Fruit fly (Drosophila melanogaster): Measurements from ENCODE around the gene zfh1.

zfh1 gene

dm6 chr3R:30811300-30812022 lies 45.7 kb downstream of the zfh1 start (continued):
- TF ChIP-seq Doc3 (GFP tag; IDR thresholded peaks at IDR 0.05; ENCODE audit: partially characterized antibody) (no peak), ems (GFP tag; optimal IDR thresholded peaks at IDR 0.05) (no peak), Mes4 (GFP tag; optimal IDR thresholded peaks at IDR 0.05) (no peak), nom (GFP tag; optimal IDR thresholded peaks at IDR 0.05) (no peak), Neu2 (GFP tag; optimal IDR thresholded peaks at IDR 0.05; ENCODE audit: borderline replicate concordance) (no peak), zfh1 (GFP tag; IDR thresholded peaks at IDR 0.05) (no peak), tin (GFP tag; optimal IDR thresholded peaks at IDR 0.05) (no peak), CG11560 (tag; IDR thresholded peaks at IDR 0.05) (no peak), gcm (GFP tag; optimal IDR thresholded peaks at IDR 0.05) (peak; percentile 68), sd (tag; optimal IDR thresholded peaks at IDR 0.05) (peak; percentile 97), dm (GFP tag; optimal IDR thresholded peaks at IDR 0.05) (no peak), CG12236 (GFP tag; optimal IDR thresholded peaks at IDR 0.05) (no peak), CG30431 (GFP tag; optimal IDR thresholded peaks at IDR 0.05) (no peak), CG32772 (GFP tag; IDR thresholded peaks at IDR 0.05) (no peak), fd96Cb (tag; optimal IDR thresholded peaks at IDR 0.05) (no peak), CG34224 (GFP tag; IDR thresholded peaks at IDR 0.05; ENCODE audit: partially characterized antibody) (no peak), CG4424 (GFP tag; optimal IDR thresholded peaks at IDR 0.05) (no peak), dysf (GFP tag; IDR thresholded peaks at IDR 0.05) (no peak), CG2199 (GFP tag; IDR thresholded peaks at IDR 0.05) (0 out of 3 replicates have a peak, but pooled peaks have one; percentile 27), CG7987 (GFP tag; optimal IDR thresholded peaks at IDR 0.05) (no peak), unc-4 (GFP tag; IDR thresholded peaks at IDR 0.05; ENCODE audit: partially characterized antibody) (no peak), Jarid2 (GFP tag; optimal IDR thresholded peaks at IDR 0.05) (no peak), Pdp1 (GFP tag; optimal IDR thresholded peaks at IDR 0.05) (no peak), tll (GFP tag; optimal IDR thresholded peaks at IDR 0.05) (no peak), CG6175 (GFP tag; IDR thresholded peaks at IDR 0.05) (no peak), Drgx (GFP tag; IDR thresholded peaks at IDR 0.05) (peak; percentile 27; the same call in 1 of the 2 replicates), Fer2 (tag; optimal IDR thresholded peaks at IDR 0.05) (no peak), unpg (GFP tag; optimal IDR thresholded peaks at IDR 0.05) (no peak), wdn (GFP tag; IDR thresholded peaks at IDR 0.05) (no peak), NC2α (GFP tag; optimal IDR thresholded peaks at IDR 0.05) (no peak), Six4 (GFP tag; optimal IDR thresholded peaks at IDR 0.05) (no peak), Fer1 (GFP tag; optimal IDR thresholded peaks at IDR 0.05) (no peak), ham (GFP tag; IDR thresholded peaks at IDR 0.05) (no peak), corto (GFP tag; optimal IDR thresholded peaks at IDR 0.05) (peak; percentile 61), ftz-f1 (GFP tag; optimal IDR thresholded peaks at IDR 0.05) (peak; percentile 43), pita (GFP tag; optimal IDR thresholded peaks at IDR 0.05) (no peak), GATAe (GFP tag; conservative IDR thresholded peaks at IDR 0.05) (peak; percentile 83), Med (GFP tag) (peak; percentile 62), D19A (tag; optimal IDR thresholded peaks at IDR 0.05) (peak; percentile 11), sna (GFP tag; IDR thresholded peaks at IDR 0.05; ENCODE audit: partially characterized antibody) (no peak), CG3163 (GFP tag; optimal IDR thresholded peaks at IDR 0.05) (no peak), trh (GFP tag; optimal IDR thresholded peaks at IDR 0.05) (no peak), CG4360 (GFP tag; IDR thresholded peaks at IDR 0.05) (no peak), Aef1 (GFP tag; IDR thresholded peaks at IDR 0.05) (no peak), CG9437 (GFP tag; optimal IDR thresholded peaks at IDR 0.05) (no peak), Camta (GFP tag; optimal IDR thresholded peaks at IDR 0.05) (no peak), tio (GFP tag; optimal IDR thresholded peaks at IDR 0.05) (no peak), CG43689 (GFP tag; IDR thresholded peaks at IDR 0.05) (no peak), Lpt (GFP tag; optimal IDR thresholded peaks at IDR 0.05) (no peak), sens-2 (GFP tag; IDR thresholded peaks at IDR 0.05) (no peak)
